Fruit fly (Drosophila melanogaster) whole organism, adult: ENCODE results near the gene CG14710.

Experiments
- CG11617 ChIP-seq: fragments of 200-800 bp; sonication (Bioruptor generic); optimal IDR thresholded peaks from 2 replicates; lab custom pipeline; 2017; ENCODE audit warnings: mild to moderate bottlenecking, missing biosample characterization, missing genetic modification reagents, missing genetic modification characterization
- CG12768 ChIP-seq: fragments of 200-800 bp; sonication (Bioruptor generic); optimal IDR thresholded peaks from 2 replicates; lab custom pipeline; 2017; ENCODE audit warnings: missing biosample characterization, missing genetic modification characterization, mild to moderate bottlenecking, moderate library complexity, missing genetic modification reagents
- CG14711 ChIP-seq: fragments of 200-800 bp; sonication (Bioruptor generic); optimal IDR thresholded peaks from 2 replicates; lab custom pipeline; 2018; ENCODE audit warnings: missing biosample characterization, mild to moderate bottlenecking, missing genetic modification characterization, moderate library complexity
- CG1620 ChIP-seq: fragments of 200-800 bp; sonication (Bioruptor generic); optimal IDR thresholded peaks from 2 replicates; lab custom pipeline; 2016; ENCODE audit warnings: missing biosample characterization, missing genetic modification characterization
- CG33017 ChIP-seq: fragments of 200-800 bp; sonication (Bioruptor generic); optimal IDR thresholded peaks from 2 replicates; lab custom pipeline; 2018; ENCODE audit warnings: missing biosample characterization, mild to moderate bottlenecking, missing genetic modification characterization, moderate library complexity
- CG5204 ChIP-seq: fragments of 200-800 bp; sonication (Bioruptor generic); optimal IDR thresholded peaks from 2 replicates; lab custom pipeline; 2016; ENCODE audit warnings: missing biosample characterization, missing genetic modification characterization
- CG7045 ChIP-seq: fragments of 200-800 bp; sonication (Bioruptor generic); optimal IDR thresholded peaks from 2 replicates; lab custom pipeline; 2017; ENCODE audit warnings: missing biosample characterization, mild to moderate bottlenecking, missing genetic modification characterization
- CG7101 ChIP-seq: fragments of 200-800 bp; sonication (Bioruptor generic); optimal IDR thresholded peaks from 2 replicates; lab custom pipeline; 2018; ENCODE audit warnings: missing biosample characterization, mild to moderate bottlenecking, missing genetic modification characterization, moderate library complexity
- Clk ChIP-seq: fragments of 200-800 bp; sonication (Bioruptor generic); optimal IDR thresholded peaks from 2 replicates; lab custom pipeline; 2017; ENCODE audit warnings: missing biosample characterization, missing genetic modification characterization
- Crg-1 ChIP-seq: fragments of 200-800 bp; sonication (Bioruptor generic); optimal IDR thresholded peaks from 2 replicates; lab custom pipeline; 2016; ENCODE audit warnings: missing biosample characterization, missing genetic modification characterization
- Hr96 ChIP-seq: fragments of 200-800 bp; sonication (Bioruptor generic); optimal IDR thresholded peaks from 2 replicates; lab custom pipeline; 2016; ENCODE audit warnings: missing biosample characterization, missing genetic modification characterization
- Mnt ChIP-seq: fragments of 200-800 bp; sonication (Bioruptor generic); optimal IDR thresholded peaks from 2 replicates; lab custom pipeline; 2016; ENCODE audit warnings: missing biosample characterization, mild to moderate bottlenecking, missing genetic modification characterization
- bab1 ChIP-seq: fragments of 200-800 bp; sonication (Bioruptor generic); optimal IDR thresholded peaks from 3 replicates; lab custom pipeline; 2019; ENCODE audit warnings: missing biosample characterization, mild to moderate bottlenecking, missing genetic modification characterization, moderate library complexity
- cic ChIP-seq: fragments of 200-800 bp; sonication (Bioruptor generic); optimal IDR thresholded peaks from 2 replicates; lab custom pipeline; 2017; ENCODE audit warnings: missing biosample characterization, mild to moderate bottlenecking, missing genetic modification characterization, moderate library complexity
- cnc ChIP-seq, 2 experiments: fragments of >200 bp; optimal IDR thresholded peaks; 2 replicates each; lab custom pipeline; 2017
- kay ChIP-seq: fragments of 200-800 bp; sonication (Bioruptor generic); peaks from one replicate; lab custom pipeline; 2016; ENCODE audit warnings: missing biosample characterization, missing genetic modification characterization, borderline replicate concordance
- ovo ChIP-seq: fragments of 200-800 bp; sonication (Bioruptor generic); optimal IDR thresholded peaks from 2 replicates; lab custom pipeline; 2016; ENCODE audit warnings: missing biosample characterization, missing genetic modification characterization
- pad ChIP-seq: fragments of 200-800 bp; sonication (Bioruptor generic); optimal IDR thresholded peaks from 3 replicates; lab custom pipeline; 2017; ENCODE audit warnings: missing biosample characterization, missing genetic modification characterization, mild to moderate bottlenecking, moderate library complexity, missing genetic modification reagents
- tj ChIP-seq: fragments of 200-800 bp; sonication (Bioruptor generic); optimal IDR thresholded peaks from 3 replicates; lab custom pipeline; 2017; ENCODE audit warnings: missing biosample characterization, mild to moderate bottlenecking, missing genetic modification characterization, moderate library complexity
- toe ChIP-seq: fragments of 200-800 bp; sonication (Bioruptor generic); optimal IDR thresholded peaks from 2 replicates; lab custom pipeline; 2016; ENCODE audit warnings: missing biosample characterization, missing genetic modification characterization

Gene CG14710

dm6 chr3R:11613252-11614036 is 6.4 kb upstream of the CG14710 start:
- TF ChIP-seq CG1620 (GFP tag; lab: Kevin White, UChicago) (peak; percentile 79), ovo (GFP tag; lab: Kevin White, UChicago) (peak; percentile 37), pad (GFP tag; lab: Kevin White, UChicago) (peak; percentile 44), toe (peak; percentile 57), kay (GFP tag; lab: Kevin White, UChicago) (no peak), CG14711 (tag; lab: Kevin White, UChicago) (peak; percentile 21), CG12768 (no peak), Hr96 (GFP tag; lab: Kevin White, UChicago) (peak; percentile 54), CG33017 (tag; lab: Kevin White, UChicago) (no peak), CG5204 (GFP tag; lab: Kevin White, UChicago) (no peak), CG11617 (GFP tag; lab: Kevin White, UChicago) (no peak), Crg-1 (peak; percentile 57), Mnt (GFP tag; lab: Kevin White, UChicago) (no peak), cic (no peak), tj (GFP tag; lab: Kevin White, UChicago) (no peak), bab1 (GFP tag; lab: Kevin White, UChicago) (peak; percentile 70)

dm6 chr3R:11614107-11614506 is 5.8 kb upstream of the CG14710 start:
- TF ChIP-seq Mnt (GFP tag; lab: Kevin White, UChicago) (no peak), ovo (GFP tag; lab: Kevin White, UChicago) (no peak), Hr96 (GFP tag; lab: Kevin White, UChicago) (no peak), CG1620 (GFP tag; lab: Kevin White, UChicago) (no peak), cnc (optimal IDR thresholded peaks at IDR 0.05; lab: Kevin White, UChicago) (no peak), Clk (GFP tag; lab: Kevin White, UChicago) (no peak), toe (no peak), CG12768 (no peak)

- TF ChIP-seq CG1620 (GFP tag; lab: Kevin White, UChicago): no peak
- TF ChIP-seq CG14711 (tag; lab: Kevin White, UChicago): peak; percentile 40
- peak; percentile 46 for TF ChIP-seq bab1 (GFP tag; lab: Kevin White, UChicago)
- no peak for TF ChIP-seq pad (GFP tag; lab: Kevin White, UChicago)
- TF ChIP-seq CG5204 (GFP tag; lab: Kevin White, UChicago): no peak
- no peak for TF ChIP-seq cnc (optimal IDR thresholded peaks at IDR 0.05; lab: Kevin White, UChicago)
- TF ChIP-seq CG7101 (tag; lab: Kevin White, UChicago): no peak
- TF ChIP-seq Clk (GFP tag; lab: Kevin White, UChicago): no peak
- no peak for TF ChIP-seq ovo (GFP tag; lab: Kevin White, UChicago)
Observed at dm6 chr3R:11614507-11614906, 5.4 kb upstream of the CG14710 start.

DNA sequence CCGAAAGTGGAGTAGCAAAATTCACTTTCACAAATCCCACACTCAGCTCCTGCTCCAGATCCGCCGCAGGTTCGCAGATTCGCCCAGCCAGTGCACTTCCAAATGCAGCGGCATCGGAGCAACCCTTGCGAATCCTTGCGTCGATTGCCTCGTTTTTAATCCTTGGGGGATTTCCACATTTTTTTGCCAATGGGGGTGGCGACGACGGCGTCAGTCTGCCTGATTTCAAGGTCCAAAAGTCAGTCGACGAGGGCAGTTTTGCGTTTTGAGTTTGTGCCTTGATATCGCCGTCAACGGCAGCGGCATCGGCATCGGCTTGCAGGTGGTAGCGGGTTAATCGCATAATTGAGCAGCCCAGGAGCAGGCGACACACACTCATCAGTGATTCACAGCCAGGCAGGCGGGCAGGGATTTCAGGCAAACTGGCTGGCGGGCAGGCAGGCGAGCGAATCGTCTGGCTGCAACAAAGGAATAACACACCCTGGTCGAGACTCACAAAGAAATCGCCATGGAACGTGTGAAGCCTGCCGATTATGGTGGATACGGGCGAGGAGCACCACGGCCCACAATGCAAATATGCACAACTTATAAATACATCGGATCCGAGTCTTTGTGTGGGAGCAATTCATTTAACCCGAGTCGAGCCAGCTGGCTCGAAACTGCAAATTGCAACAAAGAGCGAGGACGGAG is 4.3 kb upstream of the CG14710 start:
- TF ChIP-seq CG11617 (GFP tag; lab: Kevin White, UChicago): no peak
- TF ChIP-seq tj (GFP tag; lab: Kevin White, UChicago): no peak
- no peak for TF ChIP-seq pad (GFP tag; lab: Kevin White, UChicago)
- TF ChIP-seq CG7045 (GFP tag; lab: Kevin White, UChicago): no peak
- no peak for TF ChIP-seq toe
- TF ChIP-seq Hr96 (GFP tag; lab: Kevin White, UChicago): no peak
- no peak for TF ChIP-seq Mnt (GFP tag; lab: Kevin White, UChicago)
- TF ChIP-seq Crg-1: no peak
- no peak for TF ChIP-seq CG5204 (GFP tag; lab: Kevin White, UChicago)
- no peak for TF ChIP-seq cic
- no peak for TF ChIP-seq CG12768
- no peak for TF ChIP-seq kay (GFP tag; lab: Kevin White, UChicago)
- TF ChIP-seq CG7101 (tag; lab: Kevin White, UChicago): no peak
- TF ChIP-seq CG33017 (tag; lab: Kevin White, UChicago): no peak
- no peak for TF ChIP-seq cnc (optimal IDR thresholded peaks at IDR 0.05; lab: Kevin White, UChicago)

DNA sequence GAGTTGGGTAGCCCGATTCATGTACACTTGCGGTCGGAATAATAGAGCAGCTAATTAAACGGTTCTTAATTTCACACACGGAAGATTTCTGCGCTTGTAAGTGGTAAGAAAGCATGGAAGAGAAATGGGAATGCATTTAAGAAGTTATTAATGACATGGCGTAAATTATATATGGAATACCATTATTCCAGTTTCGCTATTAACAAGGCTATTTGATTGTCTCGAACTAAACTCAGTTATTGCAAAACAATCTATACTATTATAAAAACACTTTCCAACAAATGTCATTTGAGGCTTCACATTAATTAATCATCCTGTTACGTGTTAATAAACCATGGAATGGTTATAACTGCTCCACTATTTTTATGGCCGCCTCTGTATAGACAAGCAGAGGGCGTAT is 3.7 kb upstream of the CG14710 start:
- TF ChIP-seq CG12768: no peak

DNA sequence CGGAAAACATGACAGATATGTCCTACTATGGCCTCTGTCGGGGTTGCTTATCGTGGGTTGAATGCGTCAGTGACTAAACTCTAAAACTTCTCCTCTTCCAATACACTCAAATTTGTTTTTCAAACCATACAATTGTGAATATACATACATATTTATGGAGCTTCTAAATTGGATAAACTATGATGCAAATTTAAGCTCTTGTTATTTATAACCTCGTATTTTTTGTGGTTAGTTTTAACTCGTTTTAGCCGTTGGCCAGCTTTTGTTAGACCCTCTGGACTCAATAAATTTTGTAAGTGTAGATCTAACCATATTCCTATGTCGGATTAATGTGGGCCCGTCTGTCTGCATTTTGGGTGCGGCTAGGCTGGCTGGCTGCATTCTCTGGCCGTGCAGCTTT is 2.5 kb upstream of the CG14710 start:
- TF ChIP-seq bab1 (GFP tag; lab: Kevin White, UChicago) (no peak), CG1620 (GFP tag; lab: Kevin White, UChicago) (no peak)

- TF ChIP-seq cnc (optimal IDR thresholded peaks at IDR 0.05; lab: Kevin White, UChicago): no peak
- no peak for TF ChIP-seq cic
- TF ChIP-seq Crg-1: no peak
- TF ChIP-seq kay (GFP tag; lab: Kevin White, UChicago): no peak
- no peak for TF ChIP-seq CG5204 (GFP tag; lab: Kevin White, UChicago)
Observed at dm6 chr3R:11617849-11618248, 2.0 kb upstream of the CG14710 start.
